Fruit fly (Drosophila melanogaster) Kc167 (cell line): ENCODE results near the gene Imp.

Experiments used
- Myc ChIP-seq: fragments of >200 bp; optimal IDR thresholded peaks from 2 replicates; lab custom pipeline; 2017; ENCODE audit warnings: missing external identifiers
- insv ChIP-seq: fragments of >200 bp; optimal IDR thresholded peaks from 3 replicates; lab custom pipeline; 2018; ENCODE audit warnings: missing external identifiers
- ttk ChIP-seq: sonication (Bioruptor generic); optimal IDR thresholded peaks from 2 replicates; lab custom pipeline; 2017; ENCODE audit warnings: missing external identifiers

DNA sequence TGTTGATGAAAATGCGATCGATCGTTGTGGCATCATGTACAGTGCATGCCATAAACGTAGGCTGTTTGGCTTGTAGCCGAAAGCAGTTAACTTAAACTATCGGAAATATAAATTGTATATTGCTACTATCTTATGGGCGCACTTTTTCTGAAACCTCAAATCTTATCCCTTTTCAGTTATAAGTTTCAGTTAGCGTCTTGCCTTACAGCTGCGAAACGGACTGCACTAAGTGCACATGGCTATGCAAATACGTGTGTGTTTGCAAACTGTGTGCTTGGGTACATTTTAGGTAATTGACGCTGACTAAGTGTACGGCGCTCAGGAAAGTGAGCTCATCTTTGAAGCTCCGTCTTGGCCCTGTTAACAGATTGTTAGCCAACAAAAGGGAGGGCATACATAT lies 48.4 kb downstream of the Imp start:
- TF ChIP-seq ttk (no peak), insv (no peak), Myc (lab: Kevin White, UChicago) (no peak)
